Worm (Caenorhabditis elegans) whole organism, late embryonic: ENCODE measurements around the gene otpl-8.

ENCODE experiments used
- F13H6.1 ChIP-seq: sonication (generic microtip); optimal IDR thresholded peaks from 2 replicates; lab custom pipeline; 2016; ENCODE audit warnings: missing genetic modification characterization, missing compliant biosample characterization
- ahr-1 ChIP-seq: sonication (generic microtip); optimal IDR thresholded peaks from 2 replicates; lab custom pipeline; 2016; ENCODE audit warnings: missing genetic modification characterization, missing compliant biosample characterization
- ama-1 ChIP-seq: fragments of 150-350 bp; optimal IDR thresholded peaks from 2 replicates; lab custom pipeline; 2014
- rnt-1 ChIP-seq: sonication (generic microtip); optimal IDR thresholded peaks from 2 replicates; lab custom pipeline; 2016; ENCODE audit warnings: missing genetic modification characterization, missing compliant biosample characterization

- TF ChIP-seq ahr-1 (tag; lab: Kevin White, UChicago): no peak
- TF ChIP-seq F13H6.1: no peak
- TF ChIP-seq ama-1 (lab: Kevin White, UChicago): no peak
- TF ChIP-seq rnt-1 (tag; lab: Kevin White, UChicago): no peak
These were observed 4.8 kb upstream of the otpl-8 start, which contains the start of gene C04B4.6 for ce11 chrX:12275577-12275976.
